Fruit fly (Drosophila melanogaster) whole organism, embryonic: ENCODE measurements around the gene Vm26Ac.
A peak's percentile ranks its signal among the peaks of the same experiment; 100 is the strongest.

Experiments used
- Adf1 ChIP-seq: fragments of 200-800 bp; sonication (Bioruptor generic); IDR thresholded peaks from 2 replicates; pipeline ENCODE4 v1.3.6; 2022; ENCODE audit warnings: missing biosample characterization, missing genetic modification characterization
- Bgb ChIP-seq: fragments of 200-800 bp; sonication (Bioruptor generic); IDR thresholded peaks from 2 replicates; pipeline ENCODE4 v1.3.6; 2022; ENCODE audit warnings: missing biosample characterization, missing genetic modification characterization; ENCODE audit not compliant: partially characterized antibody
- CG11560 ChIP-seq: fragments of 200-800 bp; sonication (Bioruptor generic); IDR thresholded peaks from 3 replicates; pipeline ENCODE4 v1.3.6; 2022; ENCODE audit warnings: missing biosample characterization, missing genetic modification characterization
- CG11723 ChIP-seq: fragments of 200-800 bp; sonication (Bioruptor generic); optimal IDR thresholded peaks from 2 replicates; lab custom pipeline; 2017; ENCODE audit warnings: missing biosample characterization, mild to moderate bottlenecking, missing genetic modification characterization
- CG13894 ChIP-seq: fragments of 200-800 bp; sonication (Bioruptor generic); optimal IDR thresholded peaks from 3 replicates; lab custom pipeline; 2018; ENCODE audit warnings: missing biosample characterization, mild to moderate bottlenecking, missing genetic modification characterization, moderate library complexity
- CG15601 ChIP-seq: fragments of 200-800 bp; sonication (Bioruptor generic); optimal IDR thresholded peaks from 3 replicates; lab custom pipeline; 2019; ENCODE audit warnings: missing biosample characterization, mild to moderate bottlenecking, missing genetic modification characterization, moderate library complexity
- CG17612 ChIP-seq: fragments of 200-800 bp; sonication (Bioruptor generic); IDR thresholded peaks from 2 replicates; pipeline ENCODE4 v1.3.6; 2022; ENCODE audit warnings: missing biosample characterization, missing genetic modification characterization
- CG2875 ChIP-seq: fragments of 200-800 bp; sonication (Bioruptor generic); optimal IDR thresholded peaks from 2 replicates; lab custom pipeline; 2017; ENCODE audit warnings: missing biosample characterization, mild to moderate bottlenecking, missing genetic modification characterization, missing genetic modification reagents
- CG3726 ChIP-seq: fragments of 200-800 bp; sonication (Bioruptor generic); IDR thresholded peaks from 3 replicates; pipeline ENCODE4, ENCODE4 v1.3.6; 2022; ENCODE audit warnings: missing biosample characterization, missing genetic modification characterization
- CG4282 ChIP-seq: fragments of 200-800 bp; sonication (Bioruptor generic); optimal IDR thresholded peaks from 2 replicates; lab custom pipeline; 2016; ENCODE audit warnings: missing biosample characterization, missing genetic modification characterization
- CG6813 ChIP-seq: fragments of 200-800 bp; sonication (Bioruptor generic); optimal IDR thresholded peaks from 2 replicates; lab custom pipeline; 2017; ENCODE audit warnings: missing biosample characterization, missing genetic modification characterization, mild to moderate bottlenecking, moderate library complexity, missing genetic modification reagents
- CG7372 ChIP-seq: fragments of 200-800 bp; sonication (Bioruptor generic); IDR thresholded peaks from 2 replicates; pipeline ENCODE4 v1.3.6; 2022; ENCODE audit warnings: missing biosample characterization, missing genetic modification characterization
- CG9876 ChIP-seq: fragments of 200-800 bp; sonication (Bioruptor generic); optimal IDR thresholded peaks from 2 replicates; lab custom pipeline; 2016; ENCODE audit warnings: missing biosample characterization, missing genetic modification characterization
- CHES-1-like ChIP-seq: fragments of 200-800 bp; sonication (Bioruptor generic); optimal IDR thresholded peaks from 2 replicates; lab custom pipeline; 2016; ENCODE audit warnings: missing biosample characterization, missing genetic modification characterization
- Chrac-16 ChIP-seq: fragments of 200-800 bp; sonication (Bioruptor generic); optimal IDR thresholded peaks from 3 replicates; lab custom pipeline; 2016; ENCODE audit warnings: missing biosample characterization, missing genetic modification characterization
- CkIIα-i1 ChIP-seq: fragments of 200-800 bp; sonication (Bioruptor generic); IDR thresholded peaks from 2 replicates; pipeline ENCODE4 v1.3.6; 2022; ENCODE audit warnings: missing biosample characterization, missing genetic modification characterization
- CrebB ChIP-seq: fragments of 200-800 bp; sonication (Bioruptor generic); optimal IDR thresholded peaks from 3 replicates; lab custom pipeline; 2018; ENCODE audit warnings: missing biosample characterization, mild to moderate bottlenecking, missing genetic modification characterization
- D19B ChIP-seq: fragments of 200-800 bp; sonication (Bioruptor generic); optimal IDR thresholded peaks from 2 replicates; lab custom pipeline; 2017; ENCODE audit warnings: missing biosample characterization, mild to moderate bottlenecking, missing genetic modification characterization
- E2f2 ChIP-seq: fragments of 200-800 bp; sonication (Bioruptor generic); IDR thresholded peaks from 2 replicates; pipeline ENCODE4 v1.3.6; 2022; ENCODE audit warnings: missing biosample characterization, missing genetic modification characterization
- Fer1 ChIP-seq: fragments of 200-800 bp; sonication (Bioruptor generic); optimal IDR thresholded peaks from 2 replicates; lab custom pipeline; 2017; ENCODE audit warnings: missing biosample characterization, mild to moderate bottlenecking, missing genetic modification characterization
- Meics ChIP-seq: fragments of 200-800 bp; sonication (Bioruptor generic); optimal IDR thresholded peaks from 2 replicates; lab custom pipeline; 2017; ENCODE audit warnings: missing biosample characterization, mild to moderate bottlenecking, missing genetic modification characterization
- Nf-YA ChIP-seq: fragments of 200-800 bp; sonication (Bioruptor generic); IDR thresholded peaks from 2 replicates; pipeline ENCODE4 v1.3.6; 2022; ENCODE audit warnings: missing biosample characterization, missing genetic modification characterization
- NfI ChIP-seq: fragments of 200-800 bp; sonication (Bioruptor generic); optimal IDR thresholded peaks from 3 replicates; lab custom pipeline; 2018; ENCODE audit warnings: missing biosample characterization, mild to moderate bottlenecking, missing genetic modification characterization, moderate library complexity
- Ptx1 ChIP-seq: fragments of 200-800 bp; sonication (Bioruptor generic); IDR thresholded peaks from 2 replicates; pipeline ENCODE4 v1.3.6; 2022; ENCODE audit warnings: missing biosample characterization, missing genetic modification characterization
- Side ChIP-seq: fragments of 200-800 bp; sonication (Bioruptor generic); optimal IDR thresholded peaks from 2 replicates; lab custom pipeline; 2016; ENCODE audit warnings: missing biosample characterization, missing genetic modification characterization
- Xbp1 ChIP-seq: fragments of 200-800 bp; sonication (Bioruptor generic); optimal IDR thresholded peaks from 3 replicates; lab custom pipeline; 2016; ENCODE audit warnings: missing biosample characterization, mild to moderate bottlenecking, missing genetic modification characterization
- bsh ChIP-seq, 2 experiments: fragments of 200-800 bp; sonication (Bioruptor generic); optimal IDR thresholded peaks; 2 replicates each; lab custom pipeline; 2017 to 2018; ENCODE audit warnings: mild to moderate bottlenecking in 2 of 2, missing biosample characterization in 2 of 2, missing genetic modification characterization in 2 of 2, moderate library complexity in 1 of 2
- chn ChIP-seq: fragments of 200-800 bp; sonication (Bioruptor generic); optimal IDR thresholded peaks from 2 replicates; lab custom pipeline; 2016; ENCODE audit warnings: missing biosample characterization, missing genetic modification characterization
- crol ChIP-seq: fragments of 200-800 bp; sonication (Bioruptor generic); IDR thresholded peaks from 2 replicates; pipeline ENCODE4 v1.3.6; 2022; ENCODE audit warnings: missing biosample characterization, missing genetic modification characterization
- dan ChIP-seq: fragments of 200-800 bp; sonication (Bioruptor generic); IDR thresholded peaks from 2 replicates; pipeline ENCODE4 v1.3.6; 2022; ENCODE audit warnings: missing biosample characterization, missing genetic modification characterization
- danr ChIP-seq: fragments of 200-800 bp; sonication (Bioruptor generic); IDR thresholded peaks from 2 replicates; pipeline ENCODE4 v1.3.6; 2022; ENCODE audit warnings: missing biosample characterization, missing genetic modification characterization
- dimm ChIP-seq: fragments of 200-800 bp; sonication (Bioruptor generic); IDR thresholded peaks from 2 replicates; pipeline ENCODE4 v1.3.6; 2022; ENCODE audit warnings: missing biosample characterization, missing genetic modification characterization
- dmrt11E ChIP-seq: fragments of 200-800 bp; sonication (Bioruptor generic); optimal IDR thresholded peaks from 3 replicates; lab custom pipeline; 2018; ENCODE audit warnings: missing biosample characterization, mild to moderate bottlenecking, missing genetic modification characterization, moderate library complexity
- dpn ChIP-seq, 2 experiments: fragments of 200-800 bp; sonication (Bioruptor generic); optimal IDR thresholded peaks; 3 replicates each; lab custom pipeline; 2016; ENCODE audit warnings: missing biosample characterization in 2 of 2, missing genetic modification characterization in 2 of 2
- en ChIP-seq: fragments of 200-800 bp; sonication (Bioruptor generic); optimal IDR thresholded peaks from 2 replicates; lab custom pipeline; 2016; ENCODE audit warnings: missing biosample characterization, missing genetic modification characterization
- fd102C ChIP-seq: fragments of 200-800 bp; sonication (Bioruptor generic); optimal IDR thresholded peaks from 2 replicates; lab custom pipeline; 2018; ENCODE audit warnings: missing biosample characterization, mild to moderate bottlenecking, missing genetic modification characterization, moderate library complexity
- fru ChIP-seq: fragments of >200 bp; optimal IDR thresholded peaks from 2 replicates; lab custom pipeline; 2017
- ftz-f1 ChIP-seq: fragments of 200-800 bp; sonication (Bioruptor generic); optimal IDR thresholded peaks from 2 replicates; lab custom pipeline; 2016; ENCODE audit warnings: missing biosample characterization, missing genetic modification characterization
- gcm ChIP-seq: fragments of 200-800 bp; sonication (Bioruptor generic); optimal IDR thresholded peaks from 2 replicates; lab custom pipeline; 2019; ENCODE audit warnings: missing biosample characterization, mild to moderate bottlenecking, missing genetic modification characterization, moderate library complexity
- gt ChIP-seq: fragments of 200-800 bp; sonication (Bioruptor generic); IDR thresholded peaks from 2 replicates; pipeline ENCODE4 v1.3.6; 2022; ENCODE audit warnings: missing biosample characterization, missing genetic modification characterization
- ham ChIP-seq: fragments of 200-800 bp; sonication (Bioruptor generic); IDR thresholded peaks from 2 replicates; pipeline ENCODE4 v1.3.6; 2022; ENCODE audit warnings: missing biosample characterization, missing genetic modification characterization
- jigr1 ChIP-seq: fragments of 200-800 bp; sonication (Bioruptor generic); IDR thresholded peaks from 3 replicates; pipeline ENCODE4 v1.3.6; 2022; ENCODE audit warnings: missing biosample characterization, missing genetic modification characterization
- lab ChIP-seq: fragments of 200-800 bp; sonication (Bioruptor generic); optimal IDR thresholded peaks from 3 replicates; lab custom pipeline; 2017; ENCODE audit warnings: missing biosample characterization, missing genetic modification characterization, mild to moderate bottlenecking, moderate library complexity, missing genetic modification reagents
- luna ChIP-seq: fragments of 200-800 bp; sonication (Bioruptor generic); optimal IDR thresholded peaks from 2 replicates; lab custom pipeline; 2016; ENCODE audit warnings: missing biosample characterization, missing genetic modification characterization
- org-1 ChIP-seq: fragments of 200-800 bp; sonication (Bioruptor generic); optimal IDR thresholded peaks from 2 replicates; lab custom pipeline; 2017; ENCODE audit warnings: missing biosample characterization, missing genetic modification characterization
- p53 ChIP-seq: fragments of 200-800 bp; sonication (Bioruptor generic); optimal IDR thresholded peaks from 2 replicates; lab custom pipeline; 2016; ENCODE audit warnings: missing biosample characterization, missing genetic modification characterization
- pros ChIP-seq: fragments of 200-800 bp; sonication (Bioruptor generic); optimal IDR thresholded peaks from 3 replicates; lab custom pipeline; 2019; ENCODE audit warnings: missing biosample characterization, mild to moderate bottlenecking, missing genetic modification characterization, moderate library complexity
- pzg ChIP-seq: fragments of 200-800 bp; sonication (Bioruptor generic); optimal IDR thresholded peaks from 3 replicates; lab custom pipeline; 2018; ENCODE audit warnings: missing biosample characterization, mild to moderate bottlenecking, missing genetic modification characterization, moderate library complexity
- sna ChIP-seq: fragments of 200-800 bp; sonication (Bioruptor generic); IDR thresholded peaks from 2 replicates; pipeline ENCODE4 v1.3.6; 2022; ENCODE audit warnings: missing biosample characterization, missing genetic modification characterization; ENCODE audit not compliant: partially characterized antibody
- tap ChIP-seq: fragments of 200-800 bp; optimal IDR thresholded peaks from 3 replicates; lab custom pipeline; 2019; ENCODE audit warnings: missing biosample characterization, mild to moderate bottlenecking, missing genetic modification characterization, moderate library complexity

Vm26Ac gene

dm6 chr2L:5948775-5949526 lies 9.5 kb downstream of the Vm26Ac start, which contains the start of gene CG9044 (continued):
- TF ChIP-seq p53 (GFP tag; lab: Kevin White, UChicago) (no peak), CG11560 (0 out of 3 replicates have a peak, but pooled peaks have one; percentile 6), Ptx1 (GFP tag; lab: Robert Waterston, UW) (no peak; the same call in 1 of the 2 replicates), danr (no peak), dan (GFP tag; lab: Robert Waterston, UW) (no peak), CG2875 (GFP tag; lab: Kevin White, UChicago) (no peak), dmrt11E (tag; lab: Kevin White, UChicago) (peak; percentile 12), CG15601 (tag; lab: Kevin White, UChicago) (peak; percentile 37), bsh (GFP tag; optimal IDR thresholded peaks at IDR 0.05; lab: Kevin White, UChicago) (no peak), Chrac-16 (GFP tag; lab: Kevin White, UChicago) (peak; percentile 61), D19B (GFP tag; lab: Kevin White, UChicago) (no peak), crol (GFP tag; lab: Robert Waterston, UW) (no peak), Nf-YA (GFP tag; lab: Robert Waterston, UW) (no peak), CG7372 (GFP tag; lab: Robert Waterston, UW) (0 out of 2 replicates have a peak, but pooled peaks have one; percentile 11), CG13894 (tag; lab: Kevin White, UChicago) (no peak), Fer1 (no peak), fru (lab: Kevin White, UChicago) (no peak), tap (tag; lab: Kevin White, UChicago) (no peak), ftz-f1 (no peak), CG9876 (peak; percentile 38), luna (no peak), Adf1 (GFP tag; lab: Robert Waterston, UW) (no peak), chn (GFP tag; lab: Kevin White, UChicago) (peak; percentile 62), gcm (no peak), dpn (GFP tag; optimal IDR thresholded peaks at IDR 0.05; lab: Kevin White, UChicago) (peak; percentile 59 to 72), CG6813 (GFP tag; lab: Kevin White, UChicago) (no peak), Side (peak; percentile 55), Bgb (GFP tag; lab: Robert Waterston, UW) (peak; percentile 89), ham (no peak), fd102C (no peak), pros (GFP tag; lab: Kevin White, UChicago) (no peak), E2f2 (GFP tag; lab: Robert Waterston, UW) (peak; percentile 76), CG3726 (GFP tag; lab: Robert Waterston, UW) (no peak), CrebB (tag; lab: Kevin White, UChicago) (no peak), lab (GFP tag; lab: Kevin White, UChicago) (no peak), CkIIα-i1 (no peak), CHES-1-like (GFP tag; lab: Kevin White, UChicago) (peak; percentile 76), org-1 (no peak), sna (GFP tag; lab: Robert Waterston, UW) (peak; percentile 93), jigr1 (GFP tag; lab: Robert Waterston, UW) (0 out of 3 replicates have a peak, but pooled peaks have one; percentile 23), Meics (GFP tag; lab: Kevin White, UChicago) (no peak), CG11723 (GFP tag; lab: Kevin White, UChicago) (no peak), CG4282 (GFP tag; lab: Kevin White, UChicago) (no peak), NfI (peak; percentile 53), CG17612 (no peak), Xbp1 (GFP tag; lab: Kevin White, UChicago) (peak; percentile 71), en (GFP tag; lab: Kevin White, UChicago) (no peak), gt (no peak), dimm (no peak), pzg (GFP tag; lab: Kevin White, UChicago) (peak; percentile 69)
